Fruit fly (Drosophila melanogaster) whole organism: ENCODE results near the gene CG9592.

Experiments used
- CG8478 ChIP-seq: fragments of >200 bp; optimal IDR thresholded peaks from 2 replicates; lab custom pipeline; 2018; ENCODE audit warnings: inconsistent platforms
- Dll ChIP-seq: fragments of >200 bp; optimal IDR thresholded peaks from 2 replicates; lab custom pipeline; 2017
- EcR ChIP-seq, 2 experiments: fragments of >200 bp; optimal IDR thresholded peaks; 2 replicates each; lab custom pipeline; 2017; ENCODE audit warnings: missing biosample characterization in 2 of 2, missing genetic modification characterization in 2 of 2, missing genetic modification reagents in 2 of 2
- pan ChIP-seq: fragments of >200 bp; optimal IDR thresholded peaks from 2 replicates; lab custom pipeline; 2017
- psq ChIP-seq: fragments of >200 bp; optimal IDR thresholded peaks from 2 replicates; lab custom pipeline; 2017
- usp ChIP-seq: fragments of >200 bp; optimal IDR thresholded peaks from 2 replicates; lab custom pipeline; 2017; ENCODE audit warnings: missing biosample characterization, missing genetic modification characterization, mixed read lengths

DNA sequence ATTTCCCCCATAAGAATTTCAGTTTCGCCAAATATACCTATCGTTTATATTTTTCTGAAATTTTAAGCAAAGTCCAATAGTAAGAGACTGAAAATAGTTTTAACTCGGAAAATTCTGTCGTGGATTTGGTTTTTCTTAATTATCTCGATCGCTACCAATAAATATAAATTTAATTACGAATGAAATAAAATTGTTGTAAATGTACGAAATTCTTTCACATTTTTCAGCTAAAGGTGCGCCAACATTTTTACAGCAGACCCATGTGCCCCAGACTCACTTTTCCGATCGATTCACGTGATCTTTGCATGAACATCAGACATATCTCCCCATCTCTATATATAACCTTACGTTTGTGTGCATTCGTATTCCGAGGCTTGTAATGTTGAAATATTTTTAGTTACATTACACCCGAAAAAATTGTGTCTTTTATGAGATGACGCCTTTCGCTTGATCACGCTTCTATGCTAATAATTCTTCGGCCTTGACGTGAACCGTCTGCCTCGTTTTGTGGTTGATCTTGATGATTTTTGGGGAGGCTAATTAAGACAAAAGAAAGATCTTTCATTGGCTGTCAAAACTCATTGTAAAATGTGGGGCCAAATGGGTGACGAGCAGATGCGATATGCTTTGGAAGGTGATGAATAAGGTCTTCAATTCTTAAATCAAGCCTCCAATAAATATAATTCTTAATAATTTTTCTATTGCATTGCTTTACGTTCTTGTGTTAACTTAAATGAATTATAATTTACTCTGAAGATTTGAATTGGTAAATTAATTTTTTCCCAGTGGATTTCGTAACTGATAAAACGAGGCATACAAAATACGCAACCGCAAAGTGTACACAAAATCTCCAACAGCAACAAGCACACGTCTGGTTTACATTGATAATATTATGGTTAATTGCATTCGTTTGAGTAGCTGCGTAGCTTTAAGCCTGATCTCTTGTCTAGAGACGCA, 27.6 kb downstream of the CG9592 start:
- no peak for TF ChIP-seq pan (lab: Kevin White, UChicago)
- no peak for TF ChIP-seq psq (lab: Kevin White, UChicago)
- TF ChIP-seq CG8478 (lab: Kevin White, UChicago) = no peak
- TF ChIP-seq usp = no peak
- no peak for TF ChIP-seq EcR (GFP tag; optimal IDR thresholded peaks at IDR 0.05; lab: Kevin White, UChicago)
- no peak for TF ChIP-seq Dll (lab: Kevin White, UChicago)
